Fruit fly (Drosophila melanogaster) whole organism, embryonic: ENCODE data around the gene Shmt.

ENCODE experiments used
- ATbp ChIP-seq: fragments of 200-800 bp; sonication (Bioruptor generic); optimal IDR thresholded peaks from 2 replicates; lab custom pipeline; 2017; ENCODE audit warnings: missing biosample characterization, mild to moderate bottlenecking, missing genetic modification characterization, missing genetic modification reagents
- Asciz ChIP-seq: fragments of 200-800 bp; sonication (Bioruptor generic); optimal IDR thresholded peaks from 2 replicates; lab custom pipeline; 2017; ENCODE audit warnings: missing biosample characterization, mild to moderate bottlenecking, missing genetic modification characterization, missing genetic modification reagents
- Awh ChIP-seq: fragments of 200-800 bp; sonication (Bioruptor generic); IDR thresholded peaks from 2 replicates; pipeline ENCODE4, ENCODE4 v1.3.6; 2022; ENCODE audit warnings: missing biosample characterization, missing genetic modification characterization
- BtbVII ChIP-seq: fragments of 200-800 bp; sonication (Bioruptor generic); optimal IDR thresholded peaks from 3 replicates; lab custom pipeline; 2017; ENCODE audit warnings: missing biosample characterization, mild to moderate bottlenecking, missing genetic modification characterization
- Bteb2 ChIP-seq: fragments of 200-800 bp; sonication (Bioruptor generic); optimal IDR thresholded peaks from 2 replicates; lab custom pipeline; 2016; ENCODE audit warnings: missing biosample characterization, missing genetic modification characterization
- CG11398 ChIP-seq: fragments of 200-800 bp; sonication (Bioruptor generic); optimal IDR thresholded peaks from 2 replicates; lab custom pipeline; 2016; ENCODE audit warnings: missing biosample characterization, missing genetic modification characterization
- CG12769 ChIP-seq: fragments of 200-800 bp; sonication (Bioruptor generic); optimal IDR thresholded peaks from 2 replicates; lab custom pipeline; 2019; ENCODE audit warnings: missing biosample characterization, mild to moderate bottlenecking, missing genetic modification characterization, moderate library complexity
- CG13123 ChIP-seq: fragments of 200-800 bp; sonication (Bioruptor generic); optimal IDR thresholded peaks from 2 replicates; lab custom pipeline; 2016; ENCODE audit warnings: missing biosample characterization, missing genetic modification characterization
- CG13775 ChIP-seq: fragments of 200-800 bp; sonication (Bioruptor generic); optimal IDR thresholded peaks from 3 replicates; lab custom pipeline; 2017; ENCODE audit warnings: missing biosample characterization, mild to moderate bottlenecking, missing genetic modification characterization
- CG17385 ChIP-seq: fragments of 200-800 bp; sonication (Bioruptor generic); optimal IDR thresholded peaks from 3 replicates; lab custom pipeline; 2018; ENCODE audit warnings: missing biosample characterization, mild to moderate bottlenecking, missing genetic modification characterization
- CG17912 ChIP-seq: fragments of 200-800 bp; sonication (Bioruptor generic); optimal IDR thresholded peaks from 2 replicates; lab custom pipeline; 2018; ENCODE audit warnings: missing biosample characterization, mild to moderate bottlenecking, missing genetic modification characterization
- CG2116 ChIP-seq: fragments of 200-800 bp; sonication (Bioruptor generic); optimal IDR thresholded peaks from 3 replicates; lab custom pipeline; 2018; ENCODE audit warnings: missing biosample characterization, mild to moderate bottlenecking, missing genetic modification characterization
- CG2129 ChIP-seq: fragments of 200-800 bp; sonication (Bioruptor generic); IDR thresholded peaks from 2 replicates; pipeline ENCODE4 v1.3.6; 2022; ENCODE audit warnings: missing biosample characterization, missing genetic modification characterization; ENCODE audit not compliant: partially characterized antibody
- CG33557 ChIP-seq: fragments of 200-800 bp; sonication (Bioruptor generic); optimal IDR thresholded peaks from 2 replicates; lab custom pipeline; 2019; ENCODE audit warnings: missing biosample characterization, mild to moderate bottlenecking, missing genetic modification characterization, moderate library complexity
- CG42726 ChIP-seq: fragments of 200-800 bp; sonication (Bioruptor generic); IDR thresholded peaks from 2 replicates; pipeline ENCODE4 v1.3.6; 2022; ENCODE audit warnings: missing biosample characterization, missing genetic modification characterization; ENCODE audit not compliant: partially characterized antibody
- CG6765 ChIP-seq: fragments of 200-800 bp; sonication (Bioruptor generic); optimal IDR thresholded peaks from 3 replicates; lab custom pipeline; 2017; ENCODE audit warnings: missing biosample characterization, mild to moderate bottlenecking, missing genetic modification characterization
- CG9932 ChIP-seq: fragments of 200-800 bp; sonication (Bioruptor generic); IDR thresholded peaks from 2 replicates; pipeline ENCODE4 v1.3.6; 2022; ENCODE audit warnings: missing biosample characterization, missing genetic modification characterization
- Hr39 ChIP-seq: fragments of >200 bp; optimal IDR thresholded peaks from 2 replicates; lab custom pipeline; 2017
- Meics ChIP-seq: fragments of 200-800 bp; sonication (Bioruptor generic); optimal IDR thresholded peaks from 2 replicates; lab custom pipeline; 2017; ENCODE audit warnings: missing biosample characterization, mild to moderate bottlenecking, missing genetic modification characterization
- Myb ChIP-seq: fragments of 200-800 bp; sonication (Bioruptor generic); optimal IDR thresholded peaks from 2 replicates; lab custom pipeline; 2016; ENCODE audit warnings: missing biosample characterization, missing genetic modification characterization
- NFAT ChIP-seq: fragments of 200-800 bp; sonication (Bioruptor generic); IDR thresholded peaks from 2 replicates; pipeline ENCODE4 v1.3.6; 2022; ENCODE audit warnings: missing biosample characterization, missing genetic modification characterization
- Oli ChIP-seq: fragments of 200-800 bp; sonication (Bioruptor generic); optimal IDR thresholded peaks from 2 replicates; lab custom pipeline; 2018; ENCODE audit warnings: missing biosample characterization, mild to moderate bottlenecking, missing genetic modification characterization, moderate library complexity
- PHDP ChIP-seq: fragments of 200-800 bp; sonication (Bioruptor generic); optimal IDR thresholded peaks from 3 replicates; lab custom pipeline; 2018; ENCODE audit warnings: missing biosample characterization, mild to moderate bottlenecking, missing genetic modification characterization, moderate library complexity
- Spps ChIP-seq: fragments of 200-800 bp; sonication (Bioruptor generic); optimal IDR thresholded peaks from 2 replicates; lab custom pipeline; 2018; ENCODE audit warnings: missing biosample characterization, mild to moderate bottlenecking, missing genetic modification characterization
- Sry-δ ChIP-seq: fragments of 200-800 bp; sonication (Bioruptor generic); optimal IDR thresholded peaks from 2 replicates; lab custom pipeline; 2016; ENCODE audit warnings: missing biosample characterization, missing genetic modification characterization
- Ssrp ChIP-seq: fragments of 200-800 bp; sonication (Bioruptor generic); optimal IDR thresholded peaks from 2 replicates; lab custom pipeline; 2018; ENCODE audit warnings: missing biosample characterization, mild to moderate bottlenecking, missing genetic modification characterization, moderate library complexity
- TFAM ChIP-seq: fragments of 200-800 bp; sonication (Bioruptor generic); optimal IDR thresholded peaks from 2 replicates; lab custom pipeline; 2017; ENCODE audit warnings: missing biosample characterization, missing genetic modification characterization, inconsistent platforms
- ara ChIP-seq: fragments of 200-800 bp; sonication (Bioruptor generic); IDR thresholded peaks from 2 replicates; pipeline ENCODE4 v1.3.6; 2022; ENCODE audit warnings: missing biosample characterization, missing genetic modification characterization
- bab2 ChIP-seq: fragments of 200-800 bp; sonication (Bioruptor generic); optimal IDR thresholded peaks from 2 replicates; lab custom pipeline; 2016; ENCODE audit warnings: missing biosample characterization, missing genetic modification characterization
- bbx ChIP-seq: fragments of 200-800 bp; sonication (Bioruptor generic); IDR thresholded peaks from 2 replicates; pipeline ENCODE4 v1.3.6; 2022; ENCODE audit warnings: missing biosample characterization, missing genetic modification characterization; ENCODE audit not compliant: partially characterized antibody
- dimm ChIP-seq: fragments of 200-800 bp; sonication (Bioruptor generic); IDR thresholded peaks from 2 replicates; pipeline ENCODE4 v1.3.6; 2022; ENCODE audit warnings: missing biosample characterization, missing genetic modification characterization
- ems ChIP-seq: fragments of 200-800 bp; sonication (Bioruptor generic); optimal IDR thresholded peaks from 3 replicates; lab custom pipeline; 2016; ENCODE audit warnings: missing biosample characterization, missing genetic modification characterization
- en ChIP-seq: fragments of 200-800 bp; sonication (Bioruptor generic); optimal IDR thresholded peaks from 2 replicates; lab custom pipeline; 2016; ENCODE audit warnings: missing biosample characterization, missing genetic modification characterization
- fru ChIP-seq: fragments of >200 bp; optimal IDR thresholded peaks from 2 replicates; lab custom pipeline; 2017
- gro ChIP-seq: fragments of 200-800 bp; sonication (Bioruptor generic); optimal IDR thresholded peaks from 2 replicates; lab custom pipeline; 2016; ENCODE audit warnings: missing biosample characterization, missing genetic modification characterization
- h ChIP-seq: fragments of >200 bp; optimal IDR thresholded peaks from 2 replicates; lab custom pipeline; 2017
- lilli ChIP-seq: fragments of 200-800 bp; sonication (Bioruptor generic); optimal IDR thresholded peaks from 3 replicates; lab custom pipeline; 2016; ENCODE audit warnings: missing biosample characterization, missing genetic modification characterization
- nom ChIP-seq: fragments of 200-800 bp; sonication (Bioruptor generic); optimal IDR thresholded peaks from 2 replicates; lab custom pipeline; 2017; ENCODE audit warnings: missing biosample characterization, missing genetic modification characterization, mild to moderate bottlenecking, moderate library complexity, missing genetic modification reagents
- oc ChIP-seq: fragments of 200-800 bp; sonication (Bioruptor generic); optimal IDR thresholded peaks from 2 replicates; lab custom pipeline; 2018; ENCODE audit warnings: missing biosample characterization, mild to moderate bottlenecking, missing genetic modification characterization, moderate library complexity
- odd ChIP-seq: fragments of 200-800 bp; sonication (Bioruptor generic); optimal IDR thresholded peaks from 2 replicates; lab custom pipeline; 2017; ENCODE audit warnings: missing biosample characterization, mild to moderate bottlenecking, missing genetic modification characterization
- pan ChIP-seq, 4 experiments: fragments of >200 bp in 3 of 4; fragments of 200-800 bp in 1 of 4; sonication (Bioruptor generic) in 1 of 4; optimal IDR thresholded peaks in 3 of 4; IDR thresholded peaks in 1 of 4; 2 replicates each; pipeline versions ENCODE4 v1.3.6 to Lab custom; 2017 to 2022; ENCODE audit warnings: missing biosample characterization in 2 of 4, missing genetic modification characterization in 2 of 4, mixed read lengths in 1 of 4
- pum ChIP-seq: fragments of 200-800 bp; sonication (Bioruptor generic); optimal IDR thresholded peaks from 2 replicates; lab custom pipeline; 2016; ENCODE audit warnings: missing biosample characterization, missing genetic modification characterization
- pzg ChIP-seq: fragments of 200-800 bp; sonication (Bioruptor generic); optimal IDR thresholded peaks from 3 replicates; lab custom pipeline; 2018; ENCODE audit warnings: missing biosample characterization, mild to moderate bottlenecking, missing genetic modification characterization, moderate library complexity
- ranshi ChIP-seq: fragments of 200-800 bp; sonication (Bioruptor generic); IDR thresholded peaks from 2 replicates; pipeline ENCODE4 v1.3.6; 2022; ENCODE audit warnings: missing biosample characterization, missing genetic modification characterization
- scrt ChIP-seq: fragments of 200-800 bp; sonication (Bioruptor generic); optimal IDR thresholded peaks from 2 replicates; lab custom pipeline; 2018; ENCODE audit warnings: missing biosample characterization, mild to moderate bottlenecking, missing genetic modification characterization, moderate library complexity
- tio ChIP-seq: fragments of 200-800 bp; sonication (Bioruptor generic); optimal IDR thresholded peaks from 2 replicates; lab custom pipeline; 2017; ENCODE audit warnings: missing biosample characterization, missing genetic modification characterization, inconsistent platforms
- tll ChIP-seq, 2 experiments: fragments of 200-800 bp in 1 of 2; fragments of >200 bp in 1 of 2; sonication (Bioruptor generic) in 1 of 2; optimal IDR thresholded peaks; 2 replicates each; lab custom pipeline; 2017 to 2019; ENCODE audit warnings: missing biosample characterization in 2 of 2, missing genetic modification characterization in 2 of 2, mild to moderate bottlenecking in 1 of 2, moderate library complexity in 1 of 2
- twi ChIP-seq: fragments of 200-800 bp; optimal IDR thresholded peaks from 2 replicates; lab custom pipeline; 2019; ENCODE audit warnings: missing biosample characterization, mild to moderate bottlenecking, missing genetic modification characterization, moderate library complexity
- tx ChIP-seq: fragments of 200-800 bp; sonication (Bioruptor generic); optimal IDR thresholded peaks from 2 replicates; lab custom pipeline; 2016; ENCODE audit warnings: missing biosample characterization, missing genetic modification characterization
- unc-4 ChIP-seq: fragments of 200-800 bp; sonication (Bioruptor generic); IDR thresholded peaks from 2 replicates; pipeline ENCODE4 v1.3.6; 2022; ENCODE audit warnings: missing biosample characterization, missing genetic modification characterization; ENCODE audit not compliant: partially characterized antibody
- wek ChIP-seq: fragments of 200-800 bp; sonication (Bioruptor generic); optimal IDR thresholded peaks from 3 replicates; lab custom pipeline; 2018; ENCODE audit warnings: missing biosample characterization, mild to moderate bottlenecking, missing genetic modification characterization, moderate library complexity
- zfh1 ChIP-seq: fragments of 200-800 bp; sonication (Bioruptor generic); IDR thresholded peaks from 3 replicates; pipeline ENCODE4 v1.3.6; 2022; ENCODE audit warnings: missing biosample characterization, missing genetic modification characterization

The Shmt gene

DNA sequence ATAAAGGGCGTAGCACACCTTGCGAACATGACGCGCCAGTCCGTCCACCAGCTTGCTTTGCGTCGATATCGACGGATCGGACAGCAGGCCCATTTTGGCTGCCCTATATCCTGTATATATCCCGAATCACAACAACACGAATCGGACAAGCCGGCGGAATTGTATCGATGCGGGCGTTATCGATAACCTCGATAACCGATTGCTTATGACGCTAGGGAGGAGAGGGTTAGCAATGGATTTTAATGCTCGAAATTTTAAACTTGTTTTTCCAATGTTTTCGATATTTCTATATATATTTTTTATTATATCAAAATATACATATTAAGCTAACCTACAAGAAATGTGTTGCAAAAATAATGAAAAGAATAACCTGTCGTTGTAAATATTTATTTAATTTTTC is 43.4 kb downstream of the Shmt start, which contains the start of gene GAA1 (continued):
- TF ChIP-seq pan (optimal IDR thresholded peaks at IDR 0.05; lab: Kevin White, UChicago): no peak
- no peak for TF ChIP-seq pan (GFP tag; optimal IDR thresholded peaks at IDR 0.05 in 1 of 2, IDR thresholded peaks at IDR 0.05 in 1 of 2)
- TF ChIP-seq odd: no peak
- TF ChIP-seq CG17912 (GFP tag; lab: Kevin White, UChicago): no peak
- no peak for TF ChIP-seq ara (GFP tag; lab: Robert Waterston, UW)
- TF ChIP-seq TFAM (GFP tag; lab: Kevin White, UChicago): no peak
- TF ChIP-seq oc: no peak
- TF ChIP-seq zfh1: no peak
- TF ChIP-seq bbx (GFP tag; lab: Robert Waterston, UW): peak; percentile 93
- TF ChIP-seq NFAT (GFP tag; lab: Robert Waterston, UW): no peak
- no peak for TF ChIP-seq CG42726 (GFP tag; lab: Robert Waterston, UW)
- TF ChIP-seq pum (GFP tag; lab: Kevin White, UChicago): no peak
- TF ChIP-seq dimm (GFP tag; lab: Robert Waterston, UW): no peak
- no peak for TF ChIP-seq Ssrp (tag; lab: Kevin White, UChicago)
- no peak for TF ChIP-seq ems
- no peak for TF ChIP-seq Asciz
- peak; percentile 86 for TF ChIP-seq CG2116 (GFP tag; lab: Kevin White, UChicago)
- no peak for TF ChIP-seq tio (GFP tag; lab: Kevin White, UChicago)
- no peak for TF ChIP-seq gro (GFP tag; lab: Kevin White, UChicago)
- TF ChIP-seq lilli (GFP tag; lab: Kevin White, UChicago): peak; percentile 7
- TF ChIP-seq Sry-δ (GFP tag; lab: Kevin White, UChicago): peak; percentile 69
- no peak for TF ChIP-seq bab2 (GFP tag; lab: Kevin White, UChicago)
- TF ChIP-seq Hr39 (lab: Kevin White, UChicago): no peak
- no peak for TF ChIP-seq CG33557 (GFP tag; lab: Kevin White, UChicago)
- TF ChIP-seq h (lab: Kevin White, UChicago): no peak
- no peak for TF ChIP-seq CG13775 (GFP tag; lab: Kevin White, UChicago)
- TF ChIP-seq wek (GFP tag; lab: Kevin White, UChicago): no peak
- TF ChIP-seq Meics (GFP tag; lab: Kevin White, UChicago): no peak
- TF ChIP-seq CG11398 (GFP tag; lab: Kevin White, UChicago): no peak
- no peak for TF ChIP-seq en (GFP tag; lab: Kevin White, UChicago)
- no peak for TF ChIP-seq Spps (tag; lab: Kevin White, UChicago)
- no peak for TF ChIP-seq ATbp (GFP tag; lab: Kevin White, UChicago)
- no peak for TF ChIP-seq nom
- TF ChIP-seq tx (GFP tag; lab: Kevin White, UChicago): no peak
- TF ChIP-seq CG9932 (GFP tag; lab: Robert Waterston, UW): peak; percentile 40; the same call in 1 of the 2 replicates
- no peak for TF ChIP-seq ranshi (GFP tag; lab: Robert Waterston, UW)
- TF ChIP-seq tll (GFP tag; optimal IDR thresholded peaks at IDR 0.05; lab: Kevin White, UChicago): no peak
- TF ChIP-seq Bteb2 (GFP tag; lab: Kevin White, UChicago): no peak
- peak; percentile 31 for TF ChIP-seq pzg (GFP tag; lab: Kevin White, UChicago)
- TF ChIP-seq Myb (GFP tag; lab: Kevin White, UChicago): no peak
- no peak for TF ChIP-seq CG6765 (GFP tag; lab: Kevin White, UChicago)
- TF ChIP-seq PHDP (tag; lab: Kevin White, UChicago): no peak
- no peak for TF ChIP-seq Awh (GFP tag; lab: Robert Waterston, UW)
- no peak for TF ChIP-seq CG17385 (GFP tag; lab: Kevin White, UChicago)
- no peak for TF ChIP-seq Oli (tag; lab: Kevin White, UChicago)
- TF ChIP-seq scrt (GFP tag; lab: Kevin White, UChicago): no peak
- peak; percentile 73 for TF ChIP-seq unc-4 (GFP tag; lab: Robert Waterston, UW)
- peak; percentile 31; the same call in 1 of the 2 replicates for TF ChIP-seq CG2129 (GFP tag; lab: Robert Waterston, UW)
- no peak for TF ChIP-seq CG13123 (GFP tag; lab: Kevin White, UChicago)
- TF ChIP-seq twi (tag; lab: Kevin White, UChicago): no peak
- TF ChIP-seq fru: no peak
- no peak for TF ChIP-seq CG12769 (tag; lab: Kevin White, UChicago)
- TF ChIP-seq BtbVII (GFP tag; lab: Kevin White, UChicago): no peak
